Worm (Caenorhabditis elegans) whole organism, L4 larva: ENCODE measurements around the gene C39F7.5.
A peak's percentile ranks its signal among the peaks of the same experiment; 100 is the strongest.

Source experiments
- F37D6.2 ChIP-seq: sonication (generic microtip); optimal IDR thresholded peaks from 2 replicates; lab custom pipeline; 2016; ENCODE audit warnings: mild to moderate bottlenecking, missing genetic modification characterization, missing compliant biosample characterization
- F44E2.7 ChIP-seq: fragments of 200-800 bp; sonication (Bioruptor generic); IDR thresholded peaks from 2 replicates; pipeline ENCODE4 v2.1.2; 2022; ENCODE audit warnings: missing genetic modification characterization, missing compliant biosample characterization
- T20F7.1 ChIP-seq: fragments of 200-800 bp; sonication (Bioruptor generic); optimal IDR thresholded peaks from 2 replicates; lab custom pipeline; 2018; ENCODE audit warnings: mild to moderate bottlenecking, missing genetic modification characterization, missing compliant biosample characterization
- Y5F2A.4 ChIP-seq: fragments of 200-800 bp; sonication (Bioruptor generic); optimal IDR thresholded peaks from 2 replicates; lab custom pipeline; 2018; ENCODE audit warnings: mild to moderate bottlenecking, missing genetic modification characterization, missing compliant biosample characterization
- Y75B8A.6 ChIP-seq: fragments of 200-800 bp; sonication (Bioruptor generic); IDR thresholded peaks from 2 replicates; pipeline ENCODE4 v1.3.6; 2022; ENCODE audit warnings: missing genetic modification reagents, missing genetic modification characterization, missing compliant biosample characterization
- ZK546.5 ChIP-seq, 2 experiments: sonication (generic microtip); optimal IDR thresholded peaks; 2 replicates each; lab custom pipeline; 2017; ENCODE audit warnings: missing biosample characterization in 2 of 2, missing genetic modification characterization in 2 of 2
- attf-4 ChIP-seq: sonication (generic microtip); optimal IDR thresholded peaks from 3 replicates; lab custom pipeline; 2017; ENCODE audit warnings: missing biosample characterization, missing genetic modification characterization
- ceh-20 ChIP-seq: fragments of 200-800 bp; sonication (Bioruptor generic); IDR thresholded peaks from 2 replicates; pipeline ENCODE4 v1.3.6; 2022; ENCODE audit warnings: missing genetic modification reagents, missing genetic modification characterization, missing compliant biosample characterization
- ceh-32 ChIP-seq: sonication (generic microtip); optimal IDR thresholded peaks from 2 replicates; lab custom pipeline; 2016; ENCODE audit warnings: mild to moderate bottlenecking, missing genetic modification characterization, missing compliant biosample characterization; ENCODE audit not compliant: poor library complexity
- cey-2 ChIP-seq: sonication (generic microtip); optimal IDR thresholded peaks from 3 replicates; lab custom pipeline; 2017; ENCODE audit warnings: missing genetic modification characterization, mild to moderate bottlenecking, missing compliant biosample characterization, antibody characterized with exemption, borderline replicate concordance; ENCODE audit not compliant: insufficient read depth
- daf-16 ChIP-seq, 3 experiments: sonication (generic microtip); optimal IDR thresholded peaks; 2 replicates each; lab custom pipeline; 2016 to 2017; ENCODE audit warnings: missing genetic modification characterization in 3 of 3, missing genetic modification reagents in 3 of 3, mild to moderate bottlenecking in 2 of 3, missing compliant biosample characterization in 2 of 3, missing biosample characterization in 1 of 3, moderate library complexity in 1 of 3
- daf-19 ChIP-seq: fragments of 200-800 bp; sonication (Bioruptor generic); conservative IDR thresholded peaks from 2 replicates; pipeline ENCODE4 v1.3.6; 2022; ENCODE audit warnings: missing genetic modification characterization, missing compliant biosample characterization
- dmd-6 ChIP-seq: fragments of 200-800 bp; sonication (Bioruptor generic); IDR thresholded peaks from 2 replicates; pipeline ENCODE4 v1.3.6; 2022; ENCODE audit warnings: missing genetic modification reagents, missing genetic modification characterization, missing compliant biosample characterization
- dmd-9 ChIP-seq: fragments of 200-800 bp; sonication (Bioruptor generic); IDR thresholded peaks from 2 replicates; pipeline ENCODE4 v1.3.6; 2022; ENCODE audit warnings: missing genetic modification reagents, missing genetic modification characterization, missing compliant biosample characterization
- dve-1 ChIP-seq: sonication (generic microtip); optimal IDR thresholded peaks from 2 replicates; lab custom pipeline; 2017; ENCODE audit warnings: antibody characterized with exemption, mild to moderate bottlenecking, missing genetic modification characterization, missing compliant biosample characterization; ENCODE audit not compliant: insufficient read depth
- hif-1 ChIP-seq, 2 experiments: sonication (generic microtip); optimal IDR thresholded peaks; 2 replicates each; lab custom pipeline; 2016 to 2017; ENCODE audit warnings: missing compliant biosample characterization in 2 of 2, missing genetic modification characterization in 2 of 2, missing genetic modification reagents in 2 of 2, missing genotype in 2 of 2, mild to moderate bottlenecking in 1 of 2
- jun-1 ChIP-seq: fragments of 150-350 bp; optimal IDR thresholded peaks from 2 replicates; lab custom pipeline; 2014; ENCODE audit warnings: missing biosample characterization, missing genetic modification reagents, missing genetic modification characterization
- lin-15B ChIP-seq: fragments of 150-350 bp; sonication (generic microtip); optimal IDR thresholded peaks from 3 replicates; lab custom pipeline; 2014; ENCODE audit warnings: missing biosample characterization, missing genetic modification characterization
- madf-9 ChIP-seq: fragments of 200-800 bp; sonication (Bioruptor generic); conservative IDR thresholded peaks from 2 replicates; pipeline ENCODE4 v1.3.6; 2022; ENCODE audit warnings: missing genetic modification reagents, missing genetic modification characterization, missing compliant biosample characterization
- mdt-29 ChIP-seq: fragments of 200-800 bp; sonication (Bioruptor generic); IDR thresholded peaks from 2 replicates; pipeline ENCODE4 v1.3.6; 2022; ENCODE audit warnings: missing genetic modification reagents, missing genetic modification characterization, missing compliant biosample characterization
- mes-2 ChIP-seq: sonication (generic microtip); optimal IDR thresholded peaks from 2 replicates; lab custom pipeline; 2016; ENCODE audit warnings: missing genotype, mild to moderate bottlenecking, missing genetic modification characterization, missing compliant biosample characterization; ENCODE audit not compliant: poor library complexity, severe bottlenecking
- nhr-111 ChIP-seq: fragments of 200-800 bp; sonication (Bioruptor generic); optimal IDR thresholded peaks from 2 replicates; lab custom pipeline; 2018; ENCODE audit warnings: mild to moderate bottlenecking, missing genetic modification characterization, missing compliant biosample characterization
- nhr-25 ChIP-seq: sonication (generic microtip); optimal IDR thresholded peaks from 2 replicates; lab custom pipeline; 2017; ENCODE audit warnings: missing genetic modification characterization, mild to moderate bottlenecking, missing compliant biosample characterization, antibody characterized with exemption, moderate library complexity, borderline replicate concordance; ENCODE audit not compliant: insufficient read depth
- nhr-28 ChIP-seq: fragments of 150-350 bp; optimal IDR thresholded peaks from 2 replicates; lab custom pipeline; 2014; ENCODE audit warnings: missing biosample characterization, missing genetic modification characterization
- nhr-42 ChIP-seq: fragments of 200-800 bp; sonication (Bioruptor generic); IDR thresholded peaks from 2 replicates; pipeline ENCODE4 v1.3.6; 2022; ENCODE audit warnings: missing genetic modification characterization, missing compliant biosample characterization
- nhr-77 ChIP-seq: fragments of 150-350 bp; optimal IDR thresholded peaks from 2 replicates; lab custom pipeline; 2014; ENCODE audit warnings: missing biosample characterization, missing genetic modification characterization
- pha-4 ChIP-seq, 2 experiments: fragments of 150-350 bp in 1 of 2; fragments of 200-800 bp in 1 of 2; sonication (Bioruptor generic) in 1 of 2; IDR thresholded peaks in 1 of 2; optimal IDR thresholded peaks in 1 of 2; 2 replicates each; pipeline versions ENCODE4 v1.3.6 to Lab custom; 2014 to 2022; ENCODE audit warnings: missing genetic modification characterization in 2 of 2, missing genetic modification reagents in 2 of 2, missing biosample characterization in 1 of 2, missing compliant biosample characterization in 1 of 2
- php-3 ChIP-seq: fragments of 200-800 bp; sonication (Bioruptor generic); IDR thresholded peaks from 2 replicates; pipeline ENCODE4 v1.3.6; 2022; ENCODE audit warnings: missing genetic modification reagents, missing genetic modification characterization, missing compliant biosample characterization
- pqm-1 ChIP-seq: sonication (generic microtip); optimal IDR thresholded peaks from 2 replicates; lab custom pipeline; 2017; ENCODE audit warnings: missing biosample characterization, missing genetic modification characterization
- saeg-2 ChIP-seq: fragments of 200-800 bp; sonication (Bioruptor generic); IDR thresholded peaks from 2 replicates; pipeline ENCODE4 v1.3.6; 2022; ENCODE audit warnings: missing genetic modification reagents, missing genetic modification characterization, missing compliant biosample characterization
- set-16 ChIP-seq: fragments of 200-800 bp; sonication (Bioruptor generic); IDR thresholded peaks from 2 replicates; pipeline ENCODE4 v1.3.6; 2022; ENCODE audit warnings: missing genetic modification reagents, missing genetic modification characterization, missing compliant biosample characterization
- tag-97 ChIP-seq: fragments of 200-800 bp; sonication (Bioruptor generic); IDR thresholded peaks from 2 replicates; pipeline ENCODE4 v1.3.6; 2022; ENCODE audit warnings: missing genetic modification characterization, missing compliant biosample characterization
- tra-1 ChIP-seq: fragments of 200-800 bp; sonication (Bioruptor generic); IDR thresholded peaks from 2 replicates; pipeline ENCODE4 v1.3.6; 2022; ENCODE audit warnings: missing genetic modification reagents, missing genetic modification characterization, missing compliant biosample characterization
- zag-1 ChIP-seq: fragments of 150-350 bp; optimal IDR thresholded peaks from 2 replicates; lab custom pipeline; 2014; ENCODE audit warnings: missing biosample characterization, missing genetic modification characterization
- zfp-2 ChIP-seq: sonication (generic microtip); optimal IDR thresholded peaks from 2 replicates; lab custom pipeline; 2016; ENCODE audit warnings: mild to moderate bottlenecking, missing genetic modification characterization, missing compliant biosample characterization
- zfp-3 ChIP-seq: fragments of 200-800 bp; sonication (Bioruptor generic); conservative IDR thresholded peaks from 2 replicates; pipeline ENCODE4 v1.3.6; 2022; ENCODE audit warnings: missing genetic modification reagents, missing genetic modification characterization, missing compliant biosample characterization
- ztf-11 ChIP-seq: fragments of 150-350 bp; optimal IDR thresholded peaks from 2 replicates; lab custom pipeline; 2014; ENCODE audit warnings: missing biosample characterization, missing genetic modification characterization

C39F7.5 gene

ce11 chrV:1285657-1286123, 21.1 kb downstream of the C39F7.5 start, which contains the start of gene tank-1 (continued):
- TF ChIP-seq F44E2.7 = no peak
- TF ChIP-seq nhr-28 (tag; lab: Kevin White, UChicago) = peak; percentile 34
- TF ChIP-seq php-3 (GFP tag; lab: Robert Waterston, UW) = 0 out of 2 replicates have a peak, but pooled peaks have one; percentile 30
- no peak for TF ChIP-seq lin-15B (tag; lab: Kevin White, UChicago)
- TF ChIP-seq nhr-42 (GFP tag; lab: Robert Waterston, UW) = no peak
- TF ChIP-seq jun-1 (tag; lab: Kevin White, UChicago) = no peak
- TF ChIP-seq ZK546.5 (tag; optimal IDR thresholded peaks at IDR 0.05; lab: Kevin White, UChicago) = no peak
- TF ChIP-seq nhr-25 (tag; lab: Kevin White, UChicago) = peak; percentile 14

- TF ChIP-seq tra-1 (no peak), dmd-9 (GFP tag; lab: Robert Waterston, UW) (no peak), daf-16 (GFP tag; optimal IDR thresholded peaks at IDR 0.05; lab: Kevin White, UChicago) (no peak), daf-16 (tag; optimal IDR thresholded peaks at IDR 0.05; lab: Kevin White, UChicago) (peak; percentile 59), ztf-11 (tag; lab: Kevin White, UChicago) (no peak), zfp-2 (no peak), saeg-2 (GFP tag; lab: Robert Waterston, UW) (no peak), nhr-111 (GFP tag; lab: Kevin White, UChicago) (no peak), tag-97 (no peak), attf-4 (tag; lab: Kevin White, UChicago) (no peak), ceh-20 (GFP tag; lab: Robert Waterston, UW) (no peak), mes-2 (tag; lab: Kevin White, UChicago) (no peak), dve-1 (tag; lab: Kevin White, UChicago) (no peak), hif-1 (tag; optimal IDR thresholded peaks at IDR 0.05; lab: Kevin White, UChicago) (no peak), mdt-29 (GFP tag; lab: Robert Waterston, UW) (no peak), madf-9 (no peak), zfp-3 (GFP tag; lab: Robert Waterston, UW) (no peak), dmd-6 (peak; percentile 46), pqm-1 (tag; lab: Kevin White, UChicago) (peak; percentile 23), T20F7.1 (no peak), pha-4 (GFP tag; IDR thresholded peaks at IDR 0.05; lab: Robert Waterston, UW) (no peak), pha-4 (tag; optimal IDR thresholded peaks at IDR 0.05; lab: Kevin White, UChicago) (no peak), Y5F2A.4 (GFP tag; lab: Kevin White, UChicago) (no peak), ZK546.5 (tag; optimal IDR thresholded peaks at IDR 0.05; lab: Kevin White, UChicago) (no peak), daf-19 (GFP tag; lab: Robert Waterston, UW) (no peak), set-16 (GFP tag; lab: Robert Waterston, UW) (no peak)
These were observed 22.7 kb downstream of the C39F7.5 start for ce11 chrV:1287276-1287675.

ce11 chrV:1299232-1299631, 34.7 kb downstream of the C39F7.5 start, which contains the start of gene egl-2:
egl-2 (minus strand) TSS chrV:1299332.
- no peak for TF ChIP-seq cey-2 (tag; lab: Kevin White, UChicago)
- TF ChIP-seq nhr-77 = no peak
- TF ChIP-seq dve-1 (tag; lab: Kevin White, UChicago) = no peak
- TF ChIP-seq ceh-32 = no peak
- TF ChIP-seq F37D6.2 = no peak
- TF ChIP-seq Y75B8A.6 (GFP tag; lab: Robert Waterston, UW) = no peak
- TF ChIP-seq zag-1 (tag; lab: Kevin White, UChicago) = no peak
